Worm (Caenorhabditis elegans) whole organism, L4 larva: ENCODE measurements around the gene C45B2.6.

Source experiments
- ZK546.5 ChIP-seq, 2 experiments: sonication (generic microtip); optimal IDR thresholded peaks; 2 replicates each; lab custom pipeline; 2017; ENCODE audit warnings: missing biosample characterization in 2 of 2, missing genetic modification characterization in 2 of 2
- egl-27 ChIP-seq: sonication (generic microtip); optimal IDR thresholded peaks from 3 replicates; lab custom pipeline; 2017; ENCODE audit warnings: missing biosample characterization, missing genetic modification reagents, missing genetic modification characterization
- lin-13 ChIP-seq: fragments of 150-350 bp; optimal IDR thresholded peaks from 2 replicates; lab custom pipeline; 2014; ENCODE audit warnings: missing biosample characterization, missing genetic modification reagents, missing genetic modification characterization
- lsy-2 ChIP-seq, 2 experiments: fragments of 150-350 bp in 1 of 2; sonication (generic microtip) in 1 of 2; optimal IDR thresholded peaks; 2 replicates each; lab custom pipeline; 2014 to 2017; ENCODE audit warnings: missing biosample characterization in 2 of 2, missing genetic modification characterization in 2 of 2
- madf-5 ChIP-seq, 2 experiments: fragments of 200-800 bp; sonication (Bioruptor generic); IDR thresholded peaks; 2 replicates each; pipeline ENCODE4 v1.3.6; 2022; ENCODE audit warnings: missing compliant biosample characterization in 2 of 2, missing genetic modification characterization in 2 of 2
- nhr-11 ChIP-seq: fragments of 150-350 bp; optimal IDR thresholded peaks from 2 replicates; lab custom pipeline; 2014; ENCODE audit warnings: missing biosample characterization, missing genetic modification characterization
- nhr-41 ChIP-seq: fragments of 200-800 bp; sonication (Bioruptor generic); IDR thresholded peaks from 2 replicates; pipeline ENCODE4 v1.3.6; 2022; ENCODE audit warnings: missing genetic modification reagents, missing genetic modification characterization, missing compliant biosample characterization
- pha-4 ChIP-seq, 2 experiments: fragments of 150-350 bp in 1 of 2; fragments of 200-800 bp in 1 of 2; sonication (Bioruptor generic) in 1 of 2; IDR thresholded peaks in 1 of 2; optimal IDR thresholded peaks in 1 of 2; 2 replicates each; pipeline versions ENCODE4 v1.3.6 to Lab custom; 2014 to 2022; ENCODE audit warnings: missing genetic modification characterization in 2 of 2, missing genetic modification reagents in 2 of 2, missing biosample characterization in 1 of 2, missing compliant biosample characterization in 1 of 2
- rbr-2 ChIP-seq: sonication (generic microtip); optimal IDR thresholded peaks from 2 replicates; lab custom pipeline; 2016; ENCODE audit warnings: missing genotype, missing genetic modification characterization, missing compliant biosample characterization
- skn-1 ChIP-seq: fragments of 150-350 bp; optimal IDR thresholded peaks from 2 replicates; lab custom pipeline; 2014; ENCODE audit warnings: missing biosample characterization, missing genetic modification characterization
- snpc-4 ChIP-seq: fragments of 150-350 bp; optimal IDR thresholded peaks from 2 replicates; lab custom pipeline; 2014; ENCODE audit warnings: missing biosample characterization, missing genetic modification characterization
- unc-62 ChIP-seq, 3 experiments: fragments of 150-350 bp in 1 of 3; sonication (generic microtip); optimal IDR thresholded peaks in 2 of 3; peaks in 1 of 3; 1 replicate in 1 of 3; 2 replicates in 2 of 3; lab custom pipeline; 2014 to 2017; ENCODE audit warnings: missing biosample characterization in 3 of 3, missing genetic modification characterization in 3 of 3, missing genetic modification reagents in 3 of 3, missing genotype in 1 of 3
- zag-1 ChIP-seq: fragments of 150-350 bp; optimal IDR thresholded peaks from 2 replicates; lab custom pipeline; 2014; ENCODE audit warnings: missing biosample characterization, missing genetic modification characterization
- ztf-11 ChIP-seq: fragments of 150-350 bp; optimal IDR thresholded peaks from 2 replicates; lab custom pipeline; 2014; ENCODE audit warnings: missing biosample characterization, missing genetic modification characterization

DNA sequence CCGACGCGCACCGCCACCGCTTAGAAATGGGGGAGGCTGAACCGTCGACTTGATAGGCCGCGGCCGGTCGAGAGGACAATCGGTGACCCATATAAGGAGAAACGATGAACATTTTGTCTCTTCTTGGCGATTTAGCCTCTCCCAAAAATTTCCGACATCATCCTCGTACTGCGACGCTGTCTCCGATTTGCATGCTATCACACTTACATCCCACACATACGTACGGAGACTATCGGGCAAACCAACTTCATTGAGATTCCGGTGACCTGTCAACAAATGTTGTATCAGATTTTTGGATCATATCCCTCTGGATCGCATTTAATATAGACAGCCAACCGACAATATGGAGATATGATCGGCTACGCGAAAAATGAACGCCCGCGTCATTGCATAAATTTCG, 13.9 kb downstream of the C45B2.6 start:
- no peak for TF ChIP-seq lin-13 (GFP tag; lab: Kevin White, UChicago)
- TF ChIP-seq ZK546.5 (tag; optimal IDR thresholded peaks at IDR 0.05; lab: Kevin White, UChicago), result no peak
- TF ChIP-seq nhr-41 (GFP tag; lab: Robert Waterston, UW), result no peak
- TF ChIP-seq snpc-4, result no peak
- no peak for TF ChIP-seq ztf-11 (tag; lab: Kevin White, UChicago)
- TF ChIP-seq pha-4 (GFP tag; IDR thresholded peaks at IDR 0.05; lab: Robert Waterston, UW), result no peak
- no peak for TF ChIP-seq pha-4 (tag; optimal IDR thresholded peaks at IDR 0.05; lab: Kevin White, UChicago)
- no peak for TF ChIP-seq madf-5 (GFP tag; IDR thresholded peaks at IDR 0.05; lab: Robert Waterston, UW)
- no peak for TF ChIP-seq lsy-2 (tag; optimal IDR thresholded peaks at IDR 0.05; lab: Kevin White, UChicago)
- TF ChIP-seq zag-1, result no peak
- TF ChIP-seq unc-62 (GFP tag; optimal IDR thresholded peaks at IDR 0.05 in 1 of 2; lab: Kevin White, UChicago), result no peak
- TF ChIP-seq unc-62 (tag; optimal IDR thresholded peaks at IDR 0.05; lab: Kevin White, UChicago), result no peak
- no peak for TF ChIP-seq skn-1
- no peak for TF ChIP-seq egl-27 (tag; lab: Kevin White, UChicago)
- no peak for TF ChIP-seq nhr-11 (tag; lab: Kevin White, UChicago)
- no peak for TF ChIP-seq rbr-2 (tag; lab: Kevin White, UChicago)
